Worm (Caenorhabditis elegans) whole organism, late embryonic: ENCODE data around the gene plst-1.

Experiments used
- C08G9.2 ChIP-seq: sonication (generic microtip); optimal IDR thresholded peaks from 2 replicates; lab custom pipeline; 2016; ENCODE audit warnings: mild to moderate bottlenecking, missing genetic modification characterization, moderate library complexity, missing compliant biosample characterization
- K02D7.2 ChIP-seq: sonication (generic microtip); optimal IDR thresholded peaks from 2 replicates; lab custom pipeline; 2017; ENCODE audit warnings: mild to moderate bottlenecking, missing genetic modification characterization, missing compliant biosample characterization
- dve-1 ChIP-seq: sonication (generic microtip); optimal IDR thresholded peaks from 2 replicates; lab custom pipeline; 2017; ENCODE audit warnings: antibody characterized with exemption, mild to moderate bottlenecking, missing genetic modification characterization, missing compliant biosample characterization
- elt-2 ChIP-seq: sonication (generic microtip); optimal IDR thresholded peaks from 2 replicates; lab custom pipeline; 2016; ENCODE audit warnings: missing genetic modification reagents, missing genetic modification characterization, missing compliant biosample characterization
- hlh-15 ChIP-seq: sonication (generic microtip); optimal IDR thresholded peaks from 2 replicates; lab custom pipeline; 2016; ENCODE audit warnings: missing genetic modification characterization, missing compliant biosample characterization
- rnt-1 ChIP-seq: sonication (generic microtip); optimal IDR thresholded peaks from 2 replicates; lab custom pipeline; 2016; ENCODE audit warnings: missing genetic modification characterization, missing compliant biosample characterization
- sox-2 ChIP-seq: fragments of 200-800 bp; sonication (Bioruptor generic); IDR thresholded peaks from 2 replicates; pipeline ENCODE4 v1.3.6; 2022; ENCODE audit warnings: missing genetic modification reagents, missing genetic modification characterization, missing compliant biosample characterization

- TF ChIP-seq hlh-15 (tag; lab: Kevin White, UChicago) (no peak), K02D7.2 (tag; lab: Kevin White, UChicago) (no peak), C08G9.2 (tag; lab: Kevin White, UChicago) (no peak), rnt-1 (tag; lab: Kevin White, UChicago) (no peak), elt-2 (tag; lab: Kevin White, UChicago) (no peak), sox-2 (GFP tag; lab: Robert Waterston, UW) (no peak), dve-1 (tag; lab: Kevin White, UChicago) (no peak)
Observed at ce11 chrIV:1261930-1262329, 27.5 kb upstream of the plst-1 start.
